Worm (Caenorhabditis elegans) whole organism, young adult: Measurements from ENCODE around the gene eri-12.

Experiments used
- B0019.2 ChIP-seq: fragments of 200-800 bp; sonication (Bioruptor generic); conservative IDR thresholded peaks from 2 replicates; pipeline ENCODE4 v1.3.6; 2022; ENCODE audit warnings: missing genetic modification reagents, missing genetic modification characterization, missing compliant biosample characterization
- F39B2.1 ChIP-seq: fragments of 200-800 bp; sonication (Bioruptor generic); IDR thresholded peaks from 2 replicates; pipeline ENCODE4 v1.3.6; 2022; ENCODE audit warnings: missing genetic modification reagents, missing genetic modification characterization, missing compliant biosample characterization
- F49E8.2 ChIP-seq: sonication (generic microtip); optimal IDR thresholded peaks from 3 replicates; lab custom pipeline; 2017; ENCODE audit warnings: missing genetic modification characterization, mild to moderate bottlenecking, missing compliant biosample characterization, antibody characterized with exemption, moderate library complexity; ENCODE audit not compliant: insufficient read depth
- F55B11.4 ChIP-seq: sonication (generic microtip); optimal IDR thresholded peaks from 2 replicates; lab custom pipeline; 2016; ENCODE audit warnings: missing compliant biosample characterization, missing genetic modification characterization, borderline replicate concordance; ENCODE audit not compliant: insufficient read depth
- F57A8.1 ChIP-seq: fragments of 200-800 bp; sonication (Bioruptor generic); optimal IDR thresholded peaks from 2 replicates; lab custom pipeline; 2018; ENCODE audit warnings: mild to moderate bottlenecking, missing genetic modification characterization, moderate library complexity, missing compliant biosample characterization
- T07F8.4 ChIP-seq: sonication (generic microtip); optimal IDR thresholded peaks from 2 replicates; lab custom pipeline; 2016; ENCODE audit warnings: mild to moderate bottlenecking, missing genetic modification characterization, moderate library complexity, missing compliant biosample characterization
- Y53F4B.3 ChIP-seq: fragments of 200-800 bp; sonication (Bioruptor generic); IDR thresholded peaks from 2 replicates; pipeline ENCODE4 v1.3.6; 2022; ENCODE audit warnings: missing genetic modification reagents, missing genetic modification characterization, missing compliant biosample characterization
- Y56A3A.18 ChIP-seq: fragments of 200-800 bp; sonication (Bioruptor generic); IDR thresholded peaks from 2 replicates; pipeline ENCODE4 v1.3.6; 2022; ENCODE audit warnings: missing genetic modification reagents, missing genetic modification characterization, missing compliant biosample characterization
- Y79H2A.3 ChIP-seq: fragments of 200-800 bp; sonication (Bioruptor generic); conservative IDR thresholded peaks from 2 replicates; pipeline ENCODE4 v1.3.6; 2022; ENCODE audit warnings: missing genetic modification reagents, missing genetic modification characterization, missing compliant biosample characterization
- ama-1 ChIP-seq, 3 experiments: fragments of 150-350 bp in 1 of 3; sonication (generic microtip) in 2 of 3; optimal IDR thresholded peaks; 2 replicates each; lab custom pipeline; 2014 to 2018; ENCODE audit warnings: missing biosample characterization in 2 of 3, missing genetic modification characterization in 2 of 3, missing genetic modification reagents in 2 of 3
- attf-3 ChIP-seq: fragments of 200-800 bp; sonication (Bioruptor generic); conservative IDR thresholded peaks from 2 replicates; pipeline ENCODE4 v1.3.6; 2022; ENCODE audit warnings: missing genetic modification reagents, missing genetic modification characterization, missing compliant biosample characterization
- attf-6 ChIP-seq: fragments of 200-800 bp; sonication (Bioruptor generic); IDR thresholded peaks from 2 replicates; pipeline ENCODE4 v1.3.6; 2022; ENCODE audit warnings: missing genetic modification reagents, missing genetic modification characterization, missing compliant biosample characterization
- bed-1 ChIP-seq: fragments of 200-800 bp; sonication (Bioruptor generic); IDR thresholded peaks from 2 replicates; pipeline ENCODE4 v1.3.6; 2022; ENCODE audit warnings: missing genetic modification reagents, missing genetic modification characterization, missing compliant biosample characterization
- bed-2 ChIP-seq: fragments of 200-800 bp; sonication (Bioruptor generic); IDR thresholded peaks from 2 replicates; pipeline ENCODE4 v1.3.6; 2022; ENCODE audit warnings: missing genetic modification reagents, missing genetic modification characterization, missing compliant biosample characterization
- cebp-2 ChIP-seq: fragments of 200-800 bp; sonication (Bioruptor generic); IDR thresholded peaks from 2 replicates; pipeline ENCODE4 v1.3.6; 2022; ENCODE audit warnings: missing genetic modification characterization, missing compliant biosample characterization
- ceh-91 ChIP-seq: fragments of 200-800 bp; sonication (Bioruptor generic); IDR thresholded peaks from 2 replicates; pipeline ENCODE4 v1.3.6; 2022; ENCODE audit warnings: missing genetic modification reagents, missing genetic modification characterization, missing compliant biosample characterization
- dpff-1 ChIP-seq: sonication (generic microtip); optimal IDR thresholded peaks from 2 replicates; lab custom pipeline; 2017; ENCODE audit warnings: mild to moderate bottlenecking, missing genetic modification characterization, missing compliant biosample characterization
- ekl-4 ChIP-seq: fragments of 200-800 bp; sonication (Bioruptor generic); IDR thresholded peaks from 2 replicates; pipeline ENCODE4 v1.3.6; 2022; ENCODE audit warnings: missing genetic modification reagents, missing genetic modification characterization, missing compliant biosample characterization
- fkh-3 ChIP-seq: sonication (generic microtip); optimal IDR thresholded peaks from 2 replicates; lab custom pipeline; 2016; ENCODE audit warnings: mild to moderate bottlenecking, missing genetic modification characterization, missing compliant biosample characterization
- gei-17 ChIP-seq: fragments of 200-800 bp; sonication (Bioruptor generic); optimal IDR thresholded peaks from 2 replicates; lab custom pipeline; 2018; ENCODE audit warnings: mild to moderate bottlenecking, missing genetic modification characterization, missing compliant biosample characterization
- let-526 ChIP-seq: fragments of 200-800 bp; sonication (Bioruptor generic); IDR thresholded peaks from 2 replicates; pipeline ENCODE4 v1.3.6; 2022; ENCODE audit warnings: missing genetic modification reagents, missing genetic modification characterization, missing compliant biosample characterization
- lin-35 ChIP-seq, 3 experiments: fragments of 150-350 bp in 2 of 3; sonication (generic microtip) in 1 of 3; optimal IDR thresholded peaks; 2 replicates each; lab custom pipeline; 2014 to 2018; ENCODE audit warnings: missing biosample characterization in 3 of 3, missing genetic modification characterization in 3 of 3, missing genetic modification reagents in 3 of 3
- lsl-1 ChIP-seq: fragments of 200-800 bp; sonication (Bioruptor generic); optimal IDR thresholded peaks from 2 replicates; lab custom pipeline; 2018; ENCODE audit warnings: mild to moderate bottlenecking, missing genetic modification characterization, moderate library complexity, missing compliant biosample characterization
- madf-10 ChIP-seq: sonication (generic microtip); optimal IDR thresholded peaks from 2 replicates; lab custom pipeline; 2016; ENCODE audit warnings: mild to moderate bottlenecking, missing genetic modification characterization, missing compliant biosample characterization
- nfyb-1 ChIP-seq: fragments of 200-800 bp; sonication (Bioruptor generic); IDR thresholded peaks from 2 replicates; pipeline ENCODE4 v1.3.6; 2022; ENCODE audit warnings: missing genetic modification reagents, missing genetic modification characterization, missing compliant biosample characterization
- nhr-120 ChIP-seq: fragments of 200-800 bp; sonication (Bioruptor generic); IDR thresholded peaks from 2 replicates; pipeline ENCODE4 v1.3.6; 2022; ENCODE audit warnings: missing genetic modification characterization, missing compliant biosample characterization
- nhr-80 ChIP-seq: sonication (generic microtip); optimal IDR thresholded peaks from 2 replicates; lab custom pipeline; 2016; ENCODE audit warnings: missing genetic modification characterization, missing compliant biosample characterization
- rcor-1 ChIP-seq: fragments of 200-800 bp; sonication (Bioruptor generic); IDR thresholded peaks from 2 replicates; pipeline ENCODE4 v1.3.6; 2022; ENCODE audit warnings: missing genetic modification reagents, missing genetic modification characterization, missing compliant biosample characterization
- snpc-1.1 ChIP-seq: sonication (generic microtip); optimal IDR thresholded peaks from 2 replicates; lab custom pipeline; 2017; ENCODE audit warnings: missing genetic modification characterization, mild to moderate bottlenecking, missing compliant biosample characterization, antibody characterized with exemption, moderate library complexity, missing genotype, missing genetic modification reagents; ENCODE audit not compliant: insufficient read depth
- snpc-1.3 ChIP-seq: sonication (generic microtip); optimal IDR thresholded peaks from 2 replicates; lab custom pipeline; 2017; ENCODE audit warnings: missing genetic modification characterization, mild to moderate bottlenecking, missing compliant biosample characterization, antibody characterized with exemption, moderate library complexity, missing genotype, missing genetic modification reagents; ENCODE audit not compliant: insufficient read depth
- snpc-4 ChIP-seq, 5 experiments: fragments of 150-350 bp in 1 of 5; sonication (generic microtip) in 4 of 5; optimal IDR thresholded peaks; 2 replicates each; lab custom pipeline; 2014 to 2018; ENCODE audit warnings: missing genetic modification characterization in 5 of 5, missing biosample characterization in 3 of 5, antibody characterized with exemption in 2 of 5, mild to moderate bottlenecking in 2 of 5, missing compliant biosample characterization in 2 of 5, missing genotype in 2 of 5, moderate library complexity in 2 of 5, missing genetic modification reagents in 1 of 5
- tbx-9 ChIP-seq: sonication (generic microtip); optimal IDR thresholded peaks from 2 replicates; lab custom pipeline; 2016; ENCODE audit warnings: borderline replicate concordance, missing genetic modification characterization, inconsistent platforms, missing compliant biosample characterization
- ztf-22 ChIP-seq: fragments of 200-800 bp; sonication (Bioruptor generic); optimal IDR thresholded peaks from 2 replicates; lab custom pipeline; 2018; ENCODE audit warnings: mild to moderate bottlenecking, missing genetic modification characterization, moderate library complexity, missing compliant biosample characterization
- ztf-25 ChIP-seq: fragments of 200-800 bp; sonication (Bioruptor generic); IDR thresholded peaks from 2 replicates; pipeline ENCODE4 v1.3.6; 2022; ENCODE audit warnings: missing genetic modification reagents, missing genetic modification characterization, missing compliant biosample characterization
- ztf-6 ChIP-seq: fragments of 200-800 bp; sonication (Bioruptor generic); IDR thresholded peaks from 2 replicates; pipeline ENCODE4 v1.3.6; 2022; ENCODE audit warnings: missing genetic modification reagents, missing genetic modification characterization, missing compliant biosample characterization

Gene eri-12

ce11 chrIV:12157915-12158314 is 1.3 kb downstream of the eri-12 start:
- TF ChIP-seq lin-35 (GFP tag; optimal IDR thresholded peaks at IDR 0.05; lab: Kevin White, UChicago) (no peak), ekl-4 (GFP tag; lab: Robert Waterston, UW) (no peak), dpff-1 (tag; lab: Kevin White, UChicago) (no peak), F57A8.1 (GFP tag; lab: Kevin White, UChicago) (no peak)
- TF ChIP-seq, all 124 proteins: peak for 0

DNA sequence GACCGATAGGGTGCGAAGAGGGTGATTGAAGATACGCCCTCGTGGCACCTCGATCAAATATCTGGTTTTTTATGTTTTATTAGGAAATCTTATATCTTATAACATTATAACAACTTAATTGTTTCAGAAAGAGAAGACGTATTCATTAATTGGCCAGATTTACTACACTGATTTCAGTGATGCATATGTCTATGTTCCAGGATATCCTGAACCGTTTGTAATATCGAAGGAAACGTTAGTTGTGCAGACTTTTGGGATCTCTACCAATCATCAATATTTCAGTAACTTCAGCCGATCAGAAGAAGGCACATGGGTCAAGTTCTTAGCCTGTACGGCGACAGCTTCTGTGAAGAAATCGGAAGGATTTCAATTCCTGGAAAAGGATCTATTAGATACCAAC is 3.8 kb downstream of the eri-12 start:
- TF ChIP-seq bed-2 (GFP tag; lab: Robert Waterston, UW) (no peak), ztf-22 (GFP tag; lab: Kevin White, UChicago) (no peak), rcor-1 (no peak), Y53F4B.3 (GFP tag; lab: Robert Waterston, UW) (no peak), ceh-91 (no peak), bed-1 (GFP tag; lab: Robert Waterston, UW) (no peak), F49E8.2 (tag; lab: Kevin White, UChicago) (no peak), attf-6 (GFP tag; lab: Robert Waterston, UW) (no peak), Y56A3A.18 (GFP tag; lab: Robert Waterston, UW) (no peak), B0019.2 (GFP tag; lab: Robert Waterston, UW) (no peak), T07F8.4 (no peak), F39B2.1 (no peak), let-526 (GFP tag; lab: Robert Waterston, UW) (no peak), madf-10 (no peak)

DNA sequence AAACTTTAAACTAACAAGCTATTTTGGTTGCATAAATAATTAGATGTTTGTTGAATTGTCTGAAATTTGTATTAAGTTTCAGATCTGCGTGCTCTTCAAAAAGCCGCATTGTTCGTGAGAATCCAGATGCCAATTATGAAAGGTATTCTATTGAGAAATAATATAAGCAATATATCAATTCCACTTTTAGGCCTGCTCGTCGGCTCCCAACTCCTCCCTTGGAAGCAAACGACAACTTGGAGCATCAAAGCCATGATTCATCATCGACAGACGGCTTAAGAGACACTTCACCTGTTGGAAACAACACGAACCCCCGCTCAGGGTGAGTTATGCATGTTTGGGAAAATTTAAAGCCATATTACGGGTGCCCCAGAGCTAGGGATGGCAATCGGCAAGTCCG is 6.1 kb downstream of the eri-12 start:
- TF ChIP-seq cebp-2 (GFP tag; lab: Robert Waterston, UW) (0 out of 2 replicates have a peak, but pooled peaks have one; percentile 50), gei-17 (GFP tag; lab: Kevin White, UChicago) (no peak)

- no peak for TF ChIP-seq snpc-1.1 (tag; lab: Kevin White, UChicago)
- peak; percentile 68 for TF ChIP-seq nhr-80 (tag; lab: Kevin White, UChicago)
- TF ChIP-seq nfyb-1 (GFP tag; lab: Robert Waterston, UW): no peak
- TF ChIP-seq ztf-25: no peak
- TF ChIP-seq, all 124 proteins: peak for 1
Observed at ce11 chrIV:12165432-12166078, 8.9 kb downstream of the eri-12 start.

DNA sequence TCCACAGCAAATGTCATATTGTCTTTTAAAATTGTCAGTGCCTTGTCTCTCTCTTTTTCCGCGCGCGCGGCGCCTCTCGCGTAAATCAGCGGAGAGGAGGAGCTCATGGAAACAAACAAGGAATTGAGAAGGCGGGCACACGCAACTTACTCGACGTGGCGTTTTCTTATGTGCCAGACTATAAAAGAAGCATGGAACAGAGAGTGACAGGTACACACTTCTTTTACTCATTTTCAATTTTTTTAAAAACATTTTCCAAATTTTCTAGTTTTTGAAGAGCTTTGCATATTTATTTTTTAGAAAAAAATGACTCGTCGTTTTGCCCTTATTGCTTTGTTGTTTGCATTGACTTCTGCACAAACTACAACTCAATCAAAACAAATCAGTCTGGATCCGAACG is 11.3 kb downstream of the eri-12 start, which contains the start of gene F20B10.3:
F20B10.3 (plus strand) TSS at position 301 of the 400 bp plus-strand sequence.
- TF ChIP-seq snpc-4 (GFP tag; optimal IDR thresholded peaks at IDR 0.05; lab: Kevin White, UChicago) (no peak), snpc-4 (tag; optimal IDR thresholded peaks at IDR 0.05; lab: Kevin White, UChicago) (no peak), ama-1 (optimal IDR thresholded peaks at IDR 0.05; lab: Kevin White, UChicago) (no peak), ama-1 (GFP tag; optimal IDR thresholded peaks at IDR 0.05; lab: Kevin White, UChicago) (no peak), fkh-3 (tag; lab: Kevin White, UChicago) (no peak), snpc-1.3 (tag; lab: Kevin White, UChicago) (no peak), F57A8.1 (GFP tag; lab: Kevin White, UChicago) (no peak), nhr-80 (tag; lab: Kevin White, UChicago) (no peak), let-526 (GFP tag; lab: Robert Waterston, UW) (no peak), ztf-6 (GFP tag; lab: Robert Waterston, UW) (no peak), attf-3 (GFP tag; lab: Robert Waterston, UW) (no peak), B0019.2 (GFP tag; lab: Robert Waterston, UW) (no peak), tbx-9 (no peak), nhr-120 (GFP tag; lab: Robert Waterston, UW) (no peak), lsl-1 (no peak), Y79H2A.3 (GFP tag; lab: Robert Waterston, UW) (no peak), F55B11.4 (tag; lab: Kevin White, UChicago) (no peak)
